Fruit fly (Drosophila melanogaster) whole organism, prepupa: ENCODE results near the gene Bace.

Experiments
- Gug ChIP-seq: fragments of 200-800 bp; sonication (Bioruptor generic); IDR thresholded peaks from 2 replicates; pipeline ENCODE4 v1.3.6; 2022; ENCODE audit warnings: missing biosample characterization, missing genetic modification characterization
- Sox14 ChIP-seq: fragments of 200-800 bp; sonication (Bioruptor generic); optimal IDR thresholded peaks from 3 replicates; lab custom pipeline; 2016; ENCODE audit warnings: missing biosample characterization, missing genetic modification characterization

DNA sequence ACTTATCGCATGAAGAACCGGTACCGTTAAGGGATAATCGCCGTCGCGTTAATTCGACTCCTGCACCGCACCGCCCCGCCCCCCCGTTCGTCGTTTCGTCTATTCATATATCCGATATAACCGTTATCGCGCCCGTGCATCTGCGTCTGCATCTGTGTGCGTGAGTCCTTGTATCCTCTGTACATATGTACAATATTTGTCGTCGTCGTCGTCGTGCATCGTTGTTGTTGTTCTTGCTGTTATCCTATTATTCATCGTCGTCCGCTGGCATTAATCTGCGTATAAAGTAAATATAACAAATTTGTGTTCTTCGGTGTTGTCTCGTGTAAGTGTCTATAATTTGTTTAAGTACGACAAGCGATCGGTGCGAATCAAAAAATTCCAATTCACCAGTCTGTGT is 48.5 kb upstream of the Bace start:
- TF ChIP-seq Sox14 (no peak), Gug (no peak)
